Worm (Caenorhabditis elegans) whole organism, L1 larva: ENCODE measurements around the gene ctsa-3.2.

Experiments
- C16A3.4 ChIP-seq: fragments of 150-350 bp; optimal IDR thresholded peaks from 2 replicates; lab custom pipeline; 2014; ENCODE audit warnings: missing biosample characterization, missing genetic modification characterization
- C34B4.2 ChIP-seq: sonication (generic microtip); optimal IDR thresholded peaks from 2 replicates; lab custom pipeline; 2017; ENCODE audit warnings: mild to moderate bottlenecking, missing genetic modification characterization, missing compliant biosample characterization
- F16B12.6 ChIP-seq: fragments of 150-350 bp; optimal IDR thresholded peaks from 2 replicates; lab custom pipeline; 2014; ENCODE audit warnings: missing biosample characterization, missing genetic modification characterization
- Y116A8C.19 ChIP-seq: sonication (generic microtip); optimal IDR thresholded peaks from 2 replicates; lab custom pipeline; 2016; ENCODE audit warnings: missing compliant biosample characterization, missing genetic modification characterization, borderline replicate concordance
- blmp-1 ChIP-seq: fragments of 150-350 bp; optimal IDR thresholded peaks from 2 replicates; lab custom pipeline; 2014; ENCODE audit warnings: missing biosample characterization, missing genetic modification characterization
- ceh-63 ChIP-seq: fragments of 200-800 bp; sonication (Bioruptor generic); optimal IDR thresholded peaks from 2 replicates; lab custom pipeline; 2018; ENCODE audit warnings: mild to moderate bottlenecking, missing genetic modification characterization, missing compliant biosample characterization
- ceh-8 ChIP-seq: fragments of 200-800 bp; sonication (Bioruptor generic); optimal IDR thresholded peaks from 2 replicates; lab custom pipeline; 2018; ENCODE audit warnings: mild to moderate bottlenecking, missing genetic modification characterization, moderate library complexity, missing compliant biosample characterization
- ces-1 ChIP-seq: fragments of 150-350 bp; optimal IDR thresholded peaks from 2 replicates; lab custom pipeline; 2014; ENCODE audit warnings: missing biosample characterization, missing genetic modification reagents, missing genetic modification characterization
- egl-27 ChIP-seq, 2 experiments: fragments of 150-350 bp in 1 of 2; sonication (generic microtip); optimal IDR thresholded peaks; 3 replicates each; lab custom pipeline; 2017 to 2018; ENCODE audit warnings: missing biosample characterization in 2 of 2, missing genetic modification characterization in 2 of 2, missing genetic modification reagents in 2 of 2
- elt-2 ChIP-seq: sonication (generic microtip); optimal IDR thresholded peaks from 2 replicates; lab custom pipeline; 2016; ENCODE audit warnings: missing genetic modification characterization, mild to moderate bottlenecking, inconsistent platforms, missing compliant biosample characterization, missing genetic modification reagents
- elt-3 ChIP-seq, 6 experiments: fragments of 150-350 bp in 1 of 6; sonication (generic microtip); optimal IDR thresholded peaks; 2 replicates each; lab custom pipeline; 2017 to 2018; ENCODE audit warnings: missing biosample characterization in 6 of 6, missing genetic modification characterization in 6 of 6, inconsistent platforms in 1 of 6
- ets-5 ChIP-seq: fragments of 200-800 bp; sonication (Bioruptor generic); IDR thresholded peaks from 2 replicates; pipeline ENCODE4 v1.3.6; 2022; ENCODE audit warnings: missing genetic modification characterization, missing compliant biosample characterization
- fkh-10 ChIP-seq: sonication (generic microtip); optimal IDR thresholded peaks from 2 replicates; lab custom pipeline; 2017; ENCODE audit warnings: missing biosample characterization, missing genetic modification reagents, missing genetic modification characterization
- fkh-4 ChIP-seq: sonication (generic microtip); optimal IDR thresholded peaks from 2 replicates; lab custom pipeline; 2016; ENCODE audit warnings: missing compliant biosample characterization, missing genetic modification characterization, borderline replicate concordance
- fos-1 ChIP-seq: fragments of 150-350 bp; optimal IDR thresholded peaks from 2 replicates; lab custom pipeline; 2014; ENCODE audit warnings: missing biosample characterization, missing genetic modification characterization
- grh-1 ChIP-seq: fragments of 200-800 bp; sonication (Bioruptor generic); IDR thresholded peaks from 2 replicates; pipeline ENCODE4 v1.3.6; 2022; ENCODE audit warnings: missing genetic modification reagents, missing genetic modification characterization, missing compliant biosample characterization
- hlh-17 ChIP-seq: fragments of 200-800 bp; sonication (Bioruptor generic); optimal IDR thresholded peaks from 2 replicates; lab custom pipeline; 2018; ENCODE audit warnings: missing genetic modification characterization, mild to moderate bottlenecking, missing compliant biosample characterization, moderate library complexity, borderline replicate concordance
- hlh-4 ChIP-seq: sonication (generic microtip); optimal IDR thresholded peaks from 2 replicates; lab custom pipeline; 2016; ENCODE audit warnings: mild to moderate bottlenecking, missing genetic modification characterization, missing compliant biosample characterization
- hpl-2 ChIP-seq: fragments of 150-350 bp; optimal IDR thresholded peaks from 2 replicates; lab custom pipeline; 2014; ENCODE audit warnings: missing biosample characterization, missing genetic modification reagents, missing genetic modification characterization
- isw-1 ChIP-seq: fragments of 200-800 bp; sonication (Bioruptor generic); IDR thresholded peaks from 2 replicates; pipeline ENCODE4 v1.3.6; 2022; ENCODE audit warnings: missing genetic modification characterization, missing compliant biosample characterization
- jun-1 ChIP-seq: fragments of 150-350 bp; optimal IDR thresholded peaks from 2 replicates; lab custom pipeline; 2014; ENCODE audit warnings: missing biosample characterization, missing genetic modification reagents, missing genetic modification characterization
- lin-39 ChIP-seq: fragments of 150-350 bp; optimal IDR thresholded peaks from 2 replicates; lab custom pipeline; 2014; ENCODE audit warnings: missing biosample characterization, missing genetic modification reagents, missing genetic modification characterization
- lsy-2 ChIP-seq, 2 experiments: fragments of 150-350 bp; optimal IDR thresholded peaks; 2 replicates each; lab custom pipeline; 2014; ENCODE audit warnings: missing biosample characterization in 2 of 2, missing genetic modification characterization in 2 of 2
- mdl-1 ChIP-seq, 2 experiments: fragments of 150-350 bp; optimal IDR thresholded peaks; 2 replicates each; lab custom pipeline; 2014 to 2017; ENCODE audit warnings: missing biosample characterization in 2 of 2, missing genetic modification characterization in 2 of 2, inconsistent platforms in 1 of 2
- mef-2 ChIP-seq: fragments of 150-350 bp; optimal IDR thresholded peaks from 2 replicates; lab custom pipeline; 2014; ENCODE audit warnings: missing biosample characterization, missing genetic modification characterization
- mep-1 ChIP-seq: fragments of 150-350 bp; optimal IDR thresholded peaks from 2 replicates; lab custom pipeline; 2014; ENCODE audit warnings: missing biosample characterization, missing genetic modification characterization
- nhr-19 ChIP-seq: fragments of 200-800 bp; sonication (Bioruptor generic); conservative IDR thresholded peaks from 2 replicates; pipeline ENCODE4 v1.3.6; 2022; ENCODE audit warnings: missing genetic modification characterization, missing compliant biosample characterization
- nhr-237 ChIP-seq: fragments of 150-350 bp; optimal IDR thresholded peaks from 2 replicates; lab custom pipeline; 2014; ENCODE audit warnings: missing biosample characterization, missing genetic modification characterization
- nhr-28 ChIP-seq: fragments of 150-350 bp; optimal IDR thresholded peaks from 2 replicates; lab custom pipeline; 2014; ENCODE audit warnings: missing biosample characterization, missing genetic modification characterization
- nhr-47 ChIP-seq: sonication (generic microtip); optimal IDR thresholded peaks from 2 replicates; lab custom pipeline; 2016; ENCODE audit warnings: mild to moderate bottlenecking, missing genetic modification characterization, moderate library complexity, missing compliant biosample characterization
- nhr-76 ChIP-seq: sonication (generic microtip); optimal IDR thresholded peaks from 2 replicates; lab custom pipeline; 2017; ENCODE audit warnings: missing biosample characterization, missing genetic modification characterization
- nhr-84 ChIP-seq: sonication (generic microtip); optimal IDR thresholded peaks from 2 replicates; lab custom pipeline; 2017; ENCODE audit warnings: missing biosample characterization, missing genetic modification characterization
- nhr-90 ChIP-seq: sonication (generic microtip); optimal IDR thresholded peaks from 2 replicates; lab custom pipeline; 2016; ENCODE audit warnings: mild to moderate bottlenecking, missing genetic modification characterization, missing compliant biosample characterization; ENCODE audit not compliant: poor library complexity
- pag-3 ChIP-seq: sonication (generic microtip); optimal IDR thresholded peaks from 2 replicates; lab custom pipeline; 2017; ENCODE audit warnings: missing genetic modification characterization, mild to moderate bottlenecking, missing compliant biosample characterization, antibody characterized with exemption, borderline replicate concordance; ENCODE audit not compliant: insufficient read depth
- pqm-1 ChIP-seq: sonication (generic microtip); optimal IDR thresholded peaks from 3 replicates; lab custom pipeline; 2017; ENCODE audit warnings: missing biosample characterization, missing genetic modification characterization
- skn-1 ChIP-seq: fragments of 150-350 bp; optimal IDR thresholded peaks from 2 replicates; lab custom pipeline; 2014; ENCODE audit warnings: missing biosample characterization, missing genetic modification characterization
- sptf-1 ChIP-seq: fragments of 150-350 bp; optimal IDR thresholded peaks from 2 replicates; lab custom pipeline; 2014; ENCODE audit warnings: missing biosample characterization, missing genetic modification characterization
- sup-37 ChIP-seq: fragments of 200-800 bp; sonication (Bioruptor generic); optimal IDR thresholded peaks from 2 replicates; lab custom pipeline; 2018; ENCODE audit warnings: mild to moderate bottlenecking, missing genetic modification characterization, missing compliant biosample characterization
- tbx-2 ChIP-seq: sonication (generic microtip); optimal IDR thresholded peaks from 2 replicates; lab custom pipeline; 2016; ENCODE audit warnings: missing genetic modification characterization, missing compliant biosample characterization
- tlp-1 ChIP-seq: fragments of 150-350 bp; optimal IDR thresholded peaks from 2 replicates; lab custom pipeline; 2014; ENCODE audit warnings: missing biosample characterization, missing genetic modification characterization
- unc-86 ChIP-seq: sonication (generic microtip); optimal IDR thresholded peaks from 2 replicates; lab custom pipeline; 2016; ENCODE audit warnings: missing genetic modification characterization, missing compliant biosample characterization
- vab-15 ChIP-seq: sonication (generic microtip); optimal IDR thresholded peaks from 2 replicates; lab custom pipeline; 2017; ENCODE audit warnings: missing genotype, mild to moderate bottlenecking, missing genetic modification characterization, missing compliant biosample characterization
- zag-1 ChIP-seq: fragments of 150-350 bp; optimal IDR thresholded peaks from 2 replicates; lab custom pipeline; 2014; ENCODE audit warnings: missing biosample characterization, missing genetic modification characterization
- zip-4 ChIP-seq: fragments of 200-800 bp; sonication (Bioruptor generic); optimal IDR thresholded peaks from 2 replicates; lab custom pipeline; 2018; ENCODE audit warnings: mild to moderate bottlenecking, missing genetic modification characterization, moderate library complexity, missing compliant biosample characterization
- ztf-11 ChIP-seq, 2 experiments: sonication (generic microtip); optimal IDR thresholded peaks; 2 replicates each; lab custom pipeline; 2016 to 2017; ENCODE audit warnings: missing genetic modification characterization in 2 of 2, missing biosample characterization in 1 of 2, missing compliant biosample characterization in 1 of 2

ctsa-3.2 gene

ce11 chrII:9892409-9892808 is 17.4 kb downstream of the ctsa-3.2 start, which contains the start of gene C08H9.16 (continued):
- no peak for TF ChIP-seq ets-5 (GFP tag; lab: Robert Waterston, UW)
- TF ChIP-seq mep-1 (tag; lab: Kevin White, UChicago): peak; percentile 46
- TF ChIP-seq fkh-4: no peak
- TF ChIP-seq hpl-2 (GFP tag; lab: Kevin White, UChicago): no peak
- no peak for TF ChIP-seq pqm-1 (tag; lab: Kevin White, UChicago)
- TF ChIP-seq isw-1 (GFP tag; lab: Robert Waterston, UW): peak; percentile 9; the same call in 1 of the 2 replicates
- no peak for TF ChIP-seq zip-4 (GFP tag; lab: Kevin White, UChicago)
- TF ChIP-seq fkh-10 (GFP tag; lab: Kevin White, UChicago): no peak
- TF ChIP-seq elt-3 (tag; optimal IDR thresholded peaks at IDR 0.05; lab: Kevin White, UChicago): peak in 1 of 6 experiments; percentile 68
- TF ChIP-seq lsy-2 (tag; optimal IDR thresholded peaks at IDR 0.05; lab: Kevin White, UChicago): peak; percentile 96 to 98
- TF ChIP-seq Y116A8C.19 (tag; lab: Kevin White, UChicago): no peak
- no peak for TF ChIP-seq lin-39 (tag; lab: Kevin White, UChicago)
- no peak for TF ChIP-seq hlh-4 (tag; lab: Kevin White, UChicago)
- TF ChIP-seq nhr-84: no peak
- TF ChIP-seq ces-1 (GFP tag; lab: Kevin White, UChicago): no peak
- no peak for TF ChIP-seq hlh-17 (GFP tag; lab: Kevin White, UChicago)
- TF ChIP-seq zag-1 (tag; lab: Kevin White, UChicago): no peak
- TF ChIP-seq nhr-90: no peak
- no peak for TF ChIP-seq nhr-237 (tag; lab: Kevin White, UChicago)
- TF ChIP-seq nhr-19 (GFP tag; lab: Robert Waterston, UW): peak; percentile 24; the same call in 1 of the 2 replicates
- TF ChIP-seq ztf-11 (tag; optimal IDR thresholded peaks at IDR 0.05; lab: Kevin White, UChicago): no peak
- no peak for TF ChIP-seq pag-3 (tag; lab: Kevin White, UChicago)
- TF ChIP-seq vab-15 (tag; lab: Kevin White, UChicago): no peak
- TF ChIP-seq jun-1 (tag; lab: Kevin White, UChicago): no peak
- peak; percentile 86 for TF ChIP-seq grh-1 (GFP tag; lab: Robert Waterston, UW)
- TF ChIP-seq ceh-8 (GFP tag; lab: Kevin White, UChicago): no peak
- TF ChIP-seq fos-1: no peak
- TF ChIP-seq elt-2 (tag; lab: Kevin White, UChicago): no peak
- no peak for TF ChIP-seq mdl-1 (tag; optimal IDR thresholded peaks at IDR 0.05; lab: Kevin White, UChicago)
- TF ChIP-seq skn-1 (tag; lab: Kevin White, UChicago): peak; percentile 58
- TF ChIP-seq mef-2 (tag; lab: Kevin White, UChicago): no peak
- TF ChIP-seq ceh-63: no peak
- TF ChIP-seq egl-27 (tag; optimal IDR thresholded peaks at IDR 0.05; lab: Kevin White, UChicago): no peak
- no peak for TF ChIP-seq tlp-1
- TF ChIP-seq nhr-28 (tag; lab: Kevin White, UChicago): no peak
- TF ChIP-seq F16B12.6 (tag; lab: Kevin White, UChicago): no peak
- peak; percentile 31 for TF ChIP-seq tbx-2
- TF ChIP-seq nhr-47 (tag; lab: Kevin White, UChicago): no peak
- TF ChIP-seq sup-37 (GFP tag; lab: Kevin White, UChicago): no peak
- no peak for TF ChIP-seq sptf-1 (tag; lab: Kevin White, UChicago)
- TF ChIP-seq blmp-1 (tag; lab: Kevin White, UChicago): peak; percentile 45
- no peak for TF ChIP-seq nhr-76 (tag; lab: Kevin White, UChicago)

ce11 chrII:9894435-9894834 is 19.5 kb downstream of the ctsa-3.2 start, which contains the start of gene F26C11.1:
TSS of gene F26C11.1 (plus strand) at chrII:9894735.
- TF ChIP-seq C34B4.2 (tag; lab: Kevin White, UChicago) (no peak), C16A3.4 (no peak), unc-86 (tag; lab: Kevin White, UChicago) (no peak)
